Fruit fly (Drosophila melanogaster): Measurements from ENCODE around the gene CG14879.

DNA sequence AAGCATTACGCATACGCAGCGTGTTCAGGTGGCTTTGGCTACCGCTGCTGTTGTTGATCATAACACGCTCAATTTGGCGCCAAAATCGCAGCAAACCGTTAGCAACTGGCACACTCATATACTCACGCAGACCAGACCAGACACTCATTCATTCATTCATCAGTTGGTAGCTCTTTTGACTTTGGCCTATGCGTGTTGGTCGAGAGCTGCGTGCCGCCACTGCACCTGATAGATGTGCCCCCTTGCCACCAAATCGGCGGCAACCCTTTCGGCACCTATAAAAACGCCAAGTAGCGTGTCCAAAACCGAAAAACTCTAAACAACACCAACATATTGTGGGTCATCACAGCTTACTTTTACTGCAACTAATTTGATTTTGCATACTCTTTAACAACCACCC lies 45.5 kb upstream of the CG14879 start:
- TF ChIP-seq psq (GFP tag; optimal IDR thresholded peaks at IDR 0.05) (no peak), brk (GFP tag; optimal IDR thresholded peaks at IDR 0.05) (no peak), rgr (GFP tag; optimal IDR thresholded peaks at IDR 0.05) (no peak)
